Worm (Caenorhabditis elegans) whole organism, early embryonic: Measurements from ENCODE around the gene C29F3.7.
"Not testable (repeated sequence)": the region's sequence is repeated elsewhere in the genome, so short reads cannot be mapped to it uniquely, and the experiment has no call there.

Source experiments
- B0310.2 ChIP-seq: sonication (generic microtip); optimal IDR thresholded peaks from 2 replicates; lab custom pipeline; 2016; ENCODE audit warnings: mild to moderate bottlenecking, missing genetic modification characterization, missing compliant biosample characterization
- F13C5.2 ChIP-seq: sonication (generic microtip); optimal IDR thresholded peaks from 2 replicates; lab custom pipeline; 2017; ENCODE audit warnings: mild to moderate bottlenecking, missing genetic modification characterization, inconsistent platforms, missing compliant biosample characterization
- aly-1 ChIP-seq: sonication (generic microtip); optimal IDR thresholded peaks from 2 replicates; lab custom pipeline; 2016; ENCODE audit warnings: missing genetic modification characterization, missing compliant biosample characterization
- ama-1 ChIP-seq: fragments of 150-350 bp; optimal IDR thresholded peaks from 2 replicates; lab custom pipeline; 2014
- ceh-13 ChIP-seq: fragments of 200-800 bp; sonication (Bioruptor generic); optimal IDR thresholded peaks from 2 replicates; lab custom pipeline; 2018; ENCODE audit warnings: mild to moderate bottlenecking, missing genetic modification characterization, missing compliant biosample characterization
- ceh-36 ChIP-seq: sonication (generic microtip); optimal IDR thresholded peaks from 2 replicates; lab custom pipeline; 2016; ENCODE audit warnings: missing genetic modification characterization, inconsistent platforms, missing compliant biosample characterization
- ets-7 ChIP-seq: sonication (generic microtip); optimal IDR thresholded peaks from 2 replicates; lab custom pipeline; 2016; ENCODE audit warnings: missing genotype, missing genetic modification characterization, missing compliant biosample characterization
- flt-1 ChIP-seq: fragments of 200-800 bp; sonication (Bioruptor generic); IDR thresholded peaks from 2 replicates; pipeline ENCODE4 v1.3.6; 2022; ENCODE audit warnings: missing genetic modification characterization, missing compliant biosample characterization
- hmbx-1 ChIP-seq: sonication (generic microtip); optimal IDR thresholded peaks from 2 replicates; lab custom pipeline; 2016; ENCODE audit warnings: mild to moderate bottlenecking, missing genetic modification characterization, missing compliant biosample characterization
- hmg-4 ChIP-seq: fragments of 200-800 bp; sonication (Bioruptor generic); optimal IDR thresholded peaks from 2 replicates; lab custom pipeline; 2018; ENCODE audit warnings: mild to moderate bottlenecking, missing genetic modification characterization, missing compliant biosample characterization
- hnd-1 ChIP-seq: sonication (generic microtip); optimal IDR thresholded peaks from 2 replicates; lab custom pipeline; 2016; ENCODE audit warnings: missing genetic modification characterization, missing compliant biosample characterization
- pes-1 ChIP-seq: fragments of 200-800 bp; sonication (Bioruptor generic); IDR thresholded peaks from 2 replicates; pipeline ENCODE4 v1.3.6; 2022; ENCODE audit warnings: missing genetic modification reagents, missing genetic modification characterization, missing compliant biosample characterization
- scrt-1 ChIP-seq: fragments of 200-800 bp; sonication (Bioruptor generic); IDR thresholded peaks from 2 replicates; pipeline ENCODE4 v1.3.6; 2022; ENCODE audit warnings: missing genetic modification characterization, missing compliant biosample characterization
- sea-1 ChIP-seq: fragments of 200-800 bp; sonication (Bioruptor generic); conservative IDR thresholded peaks from 2 replicates; pipeline ENCODE4 v1.3.6; 2022; ENCODE audit warnings: missing genetic modification characterization, missing compliant biosample characterization
- tbx-11 ChIP-seq: fragments of 200-800 bp; sonication (Bioruptor generic); IDR thresholded peaks from 2 replicates; pipeline ENCODE4 v1.3.6; 2022; ENCODE audit warnings: missing genetic modification characterization, missing compliant biosample characterization
- tbx-37 ChIP-seq: fragments of 200-800 bp; sonication (Bioruptor generic); conservative IDR thresholded peaks from 2 replicates; pipeline ENCODE4 v1.3.6; 2022; ENCODE audit warnings: missing genetic modification reagents, missing genetic modification characterization, missing compliant biosample characterization
- tra-4 ChIP-seq: sonication (generic microtip); optimal IDR thresholded peaks from 2 replicates; lab custom pipeline; 2017; ENCODE audit warnings: missing genetic modification characterization, missing compliant biosample characterization

C29F3.7 gene

DNA sequence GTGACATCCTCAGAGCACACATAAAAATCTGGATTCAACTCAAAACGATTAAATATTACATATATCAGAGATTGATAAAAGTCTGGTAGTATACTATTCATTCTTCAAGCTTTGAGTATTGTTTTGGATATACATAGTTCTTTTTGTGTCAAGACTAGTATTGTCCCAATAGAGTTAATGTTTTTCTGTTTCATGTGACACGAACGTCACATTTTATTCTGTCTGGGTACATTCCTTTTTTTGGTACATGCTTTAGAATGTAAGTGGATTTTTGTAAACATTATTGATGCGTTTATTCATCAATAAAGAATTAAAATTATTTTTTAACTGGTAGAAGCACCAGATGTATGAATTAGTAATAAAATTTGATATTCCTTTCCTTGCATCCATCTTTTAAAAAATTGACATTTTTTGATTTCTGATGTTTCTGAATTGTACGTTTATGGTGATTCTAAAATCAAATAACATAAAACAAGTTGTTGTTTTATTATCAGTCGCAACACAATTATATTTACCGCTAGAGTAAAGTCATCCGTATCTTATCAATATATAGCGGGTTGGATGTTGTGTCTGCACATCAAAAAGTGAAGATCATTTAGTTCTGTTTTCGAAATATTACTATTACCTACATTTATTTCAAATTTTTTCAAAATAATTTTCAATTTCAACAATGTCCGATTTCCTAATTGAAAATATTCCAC is 38.7 kb upstream of the C29F3.7 start, which contains the start of the genes srt-22 and nhr-246:
TSS of gene srt-22 (minus strand) at position 101 of the 701 bp plus-strand sequence.
TSS of gene nhr-246 (plus strand) at position 651 of the 701 bp plus-strand sequence.
- TF ChIP-seq B0310.2 (tag; lab: Kevin White, UChicago), result no peak
- no peak for TF ChIP-seq hmg-4 (GFP tag; lab: Kevin White, UChicago)
- TF ChIP-seq tbx-37 (GFP tag; lab: Robert Waterston, UW), result no peak
- no peak for TF ChIP-seq aly-1 (tag; lab: Kevin White, UChicago)
- TF ChIP-seq ceh-13, result no peak
- TF ChIP-seq tbx-11 (GFP tag; lab: Robert Waterston, UW), result no peak
- TF ChIP-seq ceh-36 (tag; lab: Kevin White, UChicago), result no peak
- TF ChIP-seq ets-7 (tag; lab: Kevin White, UChicago), result no peak
- TF ChIP-seq pes-1 (GFP tag; lab: Robert Waterston, UW), result no peak
- no peak for TF ChIP-seq hnd-1 (tag; lab: Kevin White, UChicago)
- TF ChIP-seq hmbx-1, result no peak
- no peak for TF ChIP-seq scrt-1
- TF ChIP-seq tra-4 (tag; lab: Kevin White, UChicago), result no peak
- no peak for TF ChIP-seq sea-1
- no peak for TF ChIP-seq ama-1 (lab: Kevin White, UChicago)
- no peak for TF ChIP-seq F13C5.2 (tag; lab: Kevin White, UChicago)
- TF ChIP-seq flt-1 (GFP tag; lab: Robert Waterston, UW), result no peak

DNA sequence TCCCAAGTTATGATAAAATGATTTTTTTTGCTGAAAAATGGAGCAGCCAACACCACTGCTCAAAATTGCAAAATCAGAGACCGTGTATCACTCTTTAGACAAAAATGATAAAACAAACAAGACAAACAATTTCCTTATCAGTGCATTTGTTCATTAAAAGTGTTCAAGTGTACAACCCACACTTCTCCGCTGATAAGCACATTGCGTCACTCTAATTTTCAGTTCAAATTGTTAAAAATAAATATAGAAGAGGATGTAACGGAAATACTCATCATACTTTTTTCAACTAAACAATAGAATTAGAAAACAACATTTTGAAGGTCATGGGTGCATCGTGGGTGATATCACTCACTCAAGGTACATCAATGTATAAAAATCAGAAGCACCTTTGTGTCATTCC is 36.1 kb upstream of the C29F3.7 start, which contains the start of gene nhr-291:
TSS of gene nhr-291 (plus strand) at position 324 of the 400 bp plus-strand sequence.
- no peak for TF ChIP-seq F13C5.2 (tag; lab: Kevin White, UChicago)
- TF ChIP-seq ceh-13, result no peak
- no peak for TF ChIP-seq ets-7 (tag; lab: Kevin White, UChicago)

DNA sequence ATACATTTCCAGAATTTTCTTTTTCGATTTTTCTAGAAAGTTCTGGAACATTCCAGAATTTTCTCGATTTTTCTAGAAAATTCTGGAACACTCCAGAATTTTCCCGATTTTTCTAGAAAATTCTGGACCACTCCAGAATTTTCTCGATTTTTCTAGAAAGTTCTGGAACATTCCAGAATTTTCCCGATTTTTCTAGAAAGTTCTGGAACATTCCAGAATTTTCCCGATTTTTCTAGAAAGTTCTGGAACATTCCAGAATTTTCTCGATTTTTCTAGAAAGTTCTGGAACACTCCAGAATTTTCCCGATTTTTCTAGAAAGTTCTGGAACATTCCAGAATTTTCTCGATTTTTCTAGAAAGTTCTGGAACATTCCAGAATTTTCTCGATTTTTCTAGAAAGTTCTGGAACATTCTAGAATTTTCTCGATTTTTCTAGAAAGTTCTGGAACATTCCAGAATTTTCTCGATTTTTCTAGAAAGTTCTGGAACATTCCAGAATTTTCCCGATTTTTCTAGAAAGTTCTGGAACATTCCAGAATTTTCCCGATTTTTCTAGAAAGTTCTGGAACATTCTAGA is 33.9 kb upstream of the C29F3.7 start:
- TF ChIP-seq flt-1 (GFP tag; lab: Robert Waterston, UW) (peak; percentile 51; the same call in 1 of the 2 replicates), pes-1 (GFP tag; lab: Robert Waterston, UW) (peak; percentile 64)

DNA sequence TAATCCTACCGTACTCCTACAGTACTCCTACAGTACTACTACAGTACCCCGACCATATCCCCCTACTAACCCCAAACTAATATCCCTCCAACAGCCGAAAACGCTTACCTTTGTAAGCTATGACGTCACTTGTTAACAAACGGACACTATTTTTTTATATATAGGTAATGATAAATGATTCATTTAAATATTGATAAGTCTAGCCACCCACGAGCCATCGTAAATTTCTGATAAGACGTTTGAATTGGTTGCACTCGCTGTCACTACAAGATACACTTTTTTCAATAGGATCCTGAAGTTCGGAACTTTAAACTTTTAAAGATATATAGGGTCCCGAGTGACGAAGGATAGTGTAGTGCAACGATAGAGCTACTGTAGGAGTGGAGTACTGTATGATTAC is 32.0 kb upstream of the C29F3.7 start, which contains the start of gene nhr-247:
TSS of gene nhr-247 (plus strand) at position 330 of the 400 bp plus-strand sequence.
- TF ChIP-seq B0310.2 (tag; lab: Kevin White, UChicago); sea-1; tbx-11 (GFP tag; lab: Robert Waterston, UW): not testable (repeated sequence)

DNA sequence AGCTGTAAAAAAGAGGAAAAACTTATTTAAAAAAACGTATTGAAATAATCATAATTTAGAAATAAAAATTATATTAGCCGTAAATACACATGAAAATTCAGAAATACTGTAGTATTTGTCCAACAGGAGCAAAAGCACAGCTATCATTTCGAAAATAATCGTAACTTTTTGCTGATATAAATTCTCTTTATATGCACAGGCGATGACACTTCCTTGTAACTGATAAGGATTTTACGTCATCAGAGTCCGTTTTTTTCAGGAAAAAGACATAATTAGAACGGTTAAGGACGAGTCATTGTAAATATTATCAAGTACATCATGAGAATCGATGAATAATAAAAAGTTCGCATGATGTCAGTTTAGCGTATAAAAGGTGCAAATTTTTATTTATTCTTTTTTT is 31.3 kb upstream of the C29F3.7 start:
- TF ChIP-seq B0310.2 (tag; lab: Kevin White, UChicago) (no peak), aly-1 (tag; lab: Kevin White, UChicago) (no peak), hmg-4 (GFP tag; lab: Kevin White, UChicago) (no peak), scrt-1 (no peak), flt-1 (GFP tag; lab: Robert Waterston, UW) (no peak), hnd-1 (tag; lab: Kevin White, UChicago) (no peak), tbx-37 (GFP tag; lab: Robert Waterston, UW) (no peak), ceh-36 (tag; lab: Kevin White, UChicago) (no peak), F13C5.2 (tag; lab: Kevin White, UChicago) (no peak), sea-1 (no peak), tra-4 (tag; lab: Kevin White, UChicago) (no peak), pes-1 (GFP tag; lab: Robert Waterston, UW) (no peak)

DNA sequence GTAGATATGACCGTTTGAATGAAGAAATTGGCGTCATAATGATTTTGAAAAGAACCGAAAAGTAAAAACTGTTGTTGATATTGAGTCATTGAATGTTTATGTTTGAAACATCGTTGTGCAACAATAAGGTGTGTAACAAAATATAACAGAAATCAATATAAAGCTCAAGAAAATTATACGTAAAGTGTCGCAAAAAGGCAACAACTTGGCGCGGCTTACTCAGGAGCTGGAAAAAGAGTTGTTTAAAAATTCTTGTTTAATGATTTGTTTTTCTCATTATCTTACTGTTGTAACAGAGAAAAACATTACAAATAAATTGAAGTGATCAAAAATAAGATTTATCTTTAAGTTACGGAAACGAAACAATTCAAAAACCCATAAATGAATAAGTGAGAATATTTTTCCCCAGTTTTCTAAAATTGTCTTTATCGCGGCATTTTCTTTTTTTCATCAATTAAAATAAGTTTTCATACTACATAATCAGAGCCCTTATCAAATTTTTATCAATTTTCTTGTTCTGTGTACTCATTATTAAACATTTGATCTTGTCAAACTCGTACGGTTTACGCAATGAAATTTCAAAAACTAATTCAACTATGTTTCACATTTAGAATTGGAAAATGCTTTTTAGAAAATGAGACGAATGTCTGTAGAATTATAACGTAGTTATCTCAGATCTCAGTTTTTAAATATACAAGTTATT is 26.8 kb upstream of the C29F3.7 start, which contains the start of gene ZK1037.6:
TSS of gene ZK1037.6 (minus strand) at position 51 of the 703 bp plus-strand sequence.
- no peak for TF ChIP-seq aly-1 (tag; lab: Kevin White, UChicago)
- TF ChIP-seq pes-1 (GFP tag; lab: Robert Waterston, UW), result no peak
- no peak for TF ChIP-seq B0310.2 (tag; lab: Kevin White, UChicago)

DNA sequence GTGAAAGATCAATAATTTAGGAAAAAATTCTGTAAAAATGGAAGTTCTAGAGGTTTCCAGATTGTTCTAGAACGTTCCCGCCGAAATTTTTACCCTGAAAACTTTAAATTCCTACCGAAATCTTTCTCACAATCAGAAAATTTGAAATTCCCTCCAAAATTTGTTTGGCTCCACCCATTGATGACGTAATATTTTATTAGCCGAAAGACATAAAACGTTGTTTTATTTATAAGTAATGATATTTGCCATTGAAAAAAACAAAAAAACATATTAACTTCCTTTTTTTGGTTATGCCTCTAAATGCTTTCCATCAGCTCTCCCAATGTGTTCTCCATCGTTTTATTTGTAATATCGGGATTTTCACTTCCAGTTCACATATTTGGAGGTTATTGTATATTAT is 24.4 kb upstream of the C29F3.7 start, which contains the start of gene srh-295:
TSS of gene srh-295 (plus strand) at position 301 of the 400 bp plus-strand sequence.
- TF ChIP-seq scrt-1 (no peak), ceh-13 (no peak), tra-4 (tag; lab: Kevin White, UChicago) (no peak), tbx-37 (GFP tag; lab: Robert Waterston, UW) (no peak), ets-7 (tag; lab: Kevin White, UChicago) (no peak)

DNA sequence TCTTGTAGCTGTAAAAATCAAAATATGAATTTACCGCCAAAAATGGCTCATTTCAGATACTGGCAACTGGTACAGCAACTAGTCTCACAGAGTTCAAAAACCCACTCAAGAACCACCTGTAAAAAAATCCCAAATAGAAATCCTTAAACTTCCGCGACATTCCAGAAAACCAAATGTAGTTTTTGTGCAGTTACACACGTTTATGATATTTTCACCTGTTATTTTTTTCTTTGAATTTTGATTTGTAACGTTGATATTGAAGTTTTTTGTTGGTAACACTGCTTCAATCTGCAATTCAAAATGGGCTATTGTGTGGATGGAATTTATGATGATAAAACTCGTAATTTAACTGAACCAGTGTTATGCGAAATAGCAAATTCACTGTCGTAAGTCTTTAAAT is 21.9 kb upstream of the C29F3.7 start, which contains the start of gene srw-113:
TSS of gene srw-113 (plus strand) at position 301 of the 400 bp plus-strand sequence.
- TF ChIP-seq hnd-1 (tag; lab: Kevin White, UChicago), result no peak
- TF ChIP-seq hmg-4 (GFP tag; lab: Kevin White, UChicago), result no peak
- no peak for TF ChIP-seq ets-7 (tag; lab: Kevin White, UChicago)
- TF ChIP-seq hmbx-1, result no peak
- TF ChIP-seq tbx-11 (GFP tag; lab: Robert Waterston, UW), result no peak
- TF ChIP-seq B0310.2 (tag; lab: Kevin White, UChicago), result no peak
